Worm (Caenorhabditis elegans): ENCODE measurements around the gene clec-216.

DNA sequence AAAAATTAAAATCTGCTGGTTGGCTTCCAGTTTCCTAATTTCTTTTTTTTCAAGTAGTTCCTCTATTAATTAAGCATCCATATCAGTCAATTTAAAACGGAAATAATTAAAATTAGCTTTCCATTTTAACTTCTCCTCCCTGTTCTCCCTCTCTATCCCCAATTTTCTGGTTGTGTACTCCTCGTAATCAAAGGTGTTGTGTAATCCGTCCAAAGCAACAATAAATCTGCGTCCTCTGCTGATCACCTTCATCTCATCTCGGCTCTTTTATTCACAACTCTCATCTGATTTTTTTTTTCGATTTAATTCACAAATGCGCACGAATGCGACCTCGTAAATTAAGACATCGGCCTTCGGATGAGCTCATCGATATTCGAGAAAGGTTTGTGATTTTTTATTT, 43.1 kb upstream of the clec-216 start, which contains the start of gene Y97E10AR.2:
- TF ChIP-seq fos-1 (tag; optimal IDR thresholded peaks at IDR 0.05) (no peak), ama-1 (optimal IDR thresholded peaks at IDR 0.05) (no peak), lin-11 (tag; optimal IDR thresholded peaks at IDR 0.05) (no peak), blmp-1 (tag; optimal IDR thresholded peaks at IDR 0.05; ENCODE audit: insufficient read depth) (no peak)

Measured in whole organism, L2 larva.